Worm (Caenorhabditis elegans): ENCODE results near the gene C04E12.4.

DNA sequence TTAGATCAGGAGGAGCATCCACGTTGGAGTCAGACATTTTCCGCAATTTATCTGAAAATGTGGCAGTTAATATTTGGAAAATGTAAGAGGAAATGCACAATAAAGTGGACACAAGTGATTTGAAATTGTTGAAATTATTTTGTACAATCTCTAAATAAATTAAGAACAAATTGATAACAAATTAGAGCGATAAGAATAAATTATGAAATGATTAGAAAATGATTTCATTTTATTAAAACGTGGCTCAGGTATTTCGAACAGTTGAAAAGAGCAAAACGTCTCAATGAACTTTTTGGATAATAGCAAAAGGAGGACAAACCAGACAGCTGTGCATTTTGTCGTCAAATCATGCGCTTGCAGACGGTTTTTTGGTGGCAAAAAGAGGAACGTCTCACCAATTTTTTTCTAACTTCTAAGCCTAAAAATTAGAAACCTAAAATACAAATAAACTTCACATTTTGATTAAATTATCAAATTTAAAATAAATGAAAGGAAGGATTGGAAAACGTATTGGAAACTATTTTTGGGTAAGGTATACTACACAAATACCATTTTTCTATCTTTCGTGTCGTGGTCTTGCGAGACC is 16.0 kb upstream of the C04E12.4 start, which contains the start of gene fbxa-65:
- TF ChIP-seq nhr-11 (tag; optimal IDR thresholded peaks at IDR 0.05) (no peak), ceh-28 (tag; optimal IDR thresholded peaks at IDR 0.05) (no peak), nhr-237 (tag; optimal IDR thresholded peaks at IDR 0.05) (no peak), pqm-1 (tag; optimal IDR thresholded peaks at IDR 0.05) (no peak), skn-1 (tag; optimal IDR thresholded peaks at IDR 0.05) (no peak), nhr-28 (tag; optimal IDR thresholded peaks at IDR 0.05) (no peak), ztf-4 (tag; optimal IDR thresholded peaks at IDR 0.05) (no peak), egl-27 (tag; optimal IDR thresholded peaks at IDR 0.05) (no peak), mdl-1 (tag; optimal IDR thresholded peaks at IDR 0.05) (no peak), eor-1 (tag; optimal IDR thresholded peaks at IDR 0.05) (no peak), ceh-82 (tag; optimal IDR thresholded peaks at IDR 0.05) (no peak), lin-39 (tag; optimal IDR thresholded peaks at IDR 0.05) (no peak), ceh-16 (tag; optimal IDR thresholded peaks at IDR 0.05) (no peak)

All from whole organism, L3 larva.